Fruit fly (Drosophila melanogaster) whole organism, prepupa: ENCODE measurements around the gene CG5989.

Source experiments
- CG10669 ChIP-seq: fragments of 200-800 bp; sonication (Bioruptor generic); optimal IDR thresholded peaks from 3 replicates; lab custom pipeline; 2018; ENCODE audit warnings: missing biosample characterization, mild to moderate bottlenecking, missing genetic modification characterization, moderate library complexity
- CG1621 ChIP-seq: fragments of 200-800 bp; sonication (Bioruptor generic); optimal IDR thresholded peaks from 3 replicates; lab custom pipeline; 2018; ENCODE audit warnings: missing biosample characterization, mild to moderate bottlenecking, missing genetic modification characterization
- CG16779 ChIP-seq: fragments of 200-800 bp; sonication (Bioruptor generic); optimal IDR thresholded peaks from 3 replicates; lab custom pipeline; 2017; ENCODE audit warnings: missing biosample characterization, mild to moderate bottlenecking, missing genetic modification characterization
- CG3032 ChIP-seq: fragments of 200-800 bp; optimal IDR thresholded peaks from 2 replicates; lab custom pipeline; 2019; ENCODE audit warnings: missing biosample characterization, mild to moderate bottlenecking, missing genetic modification characterization, moderate library complexity
- CG31627 ChIP-seq: fragments of 200-800 bp; sonication (Bioruptor generic); optimal IDR thresholded peaks from 3 replicates; lab custom pipeline; 2016; ENCODE audit warnings: missing biosample characterization, missing genetic modification characterization
- CG3919 ChIP-seq: fragments of 200-800 bp; sonication (Bioruptor generic); optimal IDR thresholded peaks from 3 replicates; lab custom pipeline; 2016; ENCODE audit warnings: missing biosample characterization, missing genetic modification characterization
- CG6163 ChIP-seq: fragments of 200-800 bp; sonication (Bioruptor generic); IDR thresholded peaks from 3 replicates; pipeline ENCODE4 v1.3.6; 2022; ENCODE audit warnings: missing biosample characterization, missing genetic modification characterization
- CG7368 ChIP-seq: fragments of 200-800 bp; sonication (Bioruptor generic); optimal IDR thresholded peaks from 3 replicates; lab custom pipeline; 2016; ENCODE audit warnings: missing biosample characterization, missing genetic modification characterization
- CG8319 ChIP-seq: fragments of 200-800 bp; sonication (Bioruptor generic); optimal IDR thresholded peaks from 3 replicates; lab custom pipeline; 2016; ENCODE audit warnings: missing biosample characterization, missing genetic modification characterization
- CG8632 ChIP-seq: fragments of 200-800 bp; sonication (Bioruptor generic); optimal IDR thresholded peaks from 3 replicates; lab custom pipeline; 2016; ENCODE audit warnings: missing biosample characterization, missing genetic modification characterization
- CG9139 ChIP-seq: fragments of 200-800 bp; sonication (Bioruptor generic); optimal IDR thresholded peaks from 3 replicates; lab custom pipeline; 2017; ENCODE audit warnings: missing biosample characterization, mild to moderate bottlenecking, missing genetic modification characterization
- Ets96B ChIP-seq: fragments of 200-800 bp; optimal IDR thresholded peaks from 2 replicates; lab custom pipeline; 2019; ENCODE audit warnings: missing biosample characterization, mild to moderate bottlenecking, missing genetic modification characterization, moderate library complexity
- Hr38 ChIP-seq: sonication (Bioruptor generic); optimal IDR thresholded peaks from 2 replicates; lab custom pipeline; 2016; ENCODE audit warnings: missing biosample characterization, missing genetic modification characterization
- Hr39 ChIP-seq: fragments of 200-800 bp; sonication (Bioruptor generic); optimal IDR thresholded peaks from 2 replicates; lab custom pipeline; 2016; ENCODE audit warnings: missing biosample characterization, missing genetic modification characterization
- Hr4 ChIP-seq: fragments of 200-800 bp; sonication (Bioruptor generic); optimal IDR thresholded peaks from 3 replicates; lab custom pipeline; 2016; ENCODE audit warnings: missing biosample characterization, missing genetic modification characterization
- Lpt ChIP-seq: fragments of 200-800 bp; sonication (Bioruptor generic); optimal IDR thresholded peaks from 3 replicates; lab custom pipeline; 2016; ENCODE audit warnings: missing biosample characterization, missing genetic modification characterization
- Met ChIP-seq: fragments of 200-800 bp; sonication (Bioruptor generic); optimal IDR thresholded peaks from 3 replicates; lab custom pipeline; 2016; ENCODE audit warnings: missing biosample characterization, missing genetic modification characterization
- Smox ChIP-seq: fragments of 200-800 bp; sonication (Bioruptor generic); optimal IDR thresholded peaks from 3 replicates; lab custom pipeline; 2016; ENCODE audit warnings: missing biosample characterization, missing genetic modification characterization
- Sox14 ChIP-seq: fragments of 200-800 bp; sonication (Bioruptor generic); optimal IDR thresholded peaks from 3 replicates; lab custom pipeline; 2016; ENCODE audit warnings: missing biosample characterization, missing genetic modification characterization
- acj6 ChIP-seq: fragments of 200-800 bp; sonication (Bioruptor generic); optimal IDR thresholded peaks from 3 replicates; lab custom pipeline; 2016; ENCODE audit warnings: missing biosample characterization, missing genetic modification characterization
- dac ChIP-seq: fragments of 200-800 bp; sonication (Bioruptor generic); optimal IDR thresholded peaks from 2 replicates; lab custom pipeline; 2017; ENCODE audit warnings: missing biosample characterization, mild to moderate bottlenecking, missing genetic modification characterization
- dsx ChIP-seq: fragments of 200-800 bp; optimal IDR thresholded peaks from 3 replicates; lab custom pipeline; 2019; ENCODE audit warnings: missing biosample characterization, mild to moderate bottlenecking, missing genetic modification characterization, moderate library complexity; ENCODE audit not compliant: poor library complexity, severe bottlenecking
- eg ChIP-seq: fragments of 200-800 bp; sonication (Bioruptor generic); IDR thresholded peaks from 3 replicates; pipeline ENCODE4 v1.3.6; 2022; ENCODE audit warnings: missing biosample characterization, missing genetic modification characterization
- esn ChIP-seq: fragments of 200-800 bp; sonication (Bioruptor generic); optimal IDR thresholded peaks from 2 replicates; lab custom pipeline; 2016; ENCODE audit warnings: missing biosample characterization, mild to moderate bottlenecking, missing genetic modification characterization, moderate library complexity
- lz ChIP-seq: fragments of 200-800 bp; sonication (Bioruptor generic); optimal IDR thresholded peaks from 3 replicates; lab custom pipeline; 2016; ENCODE audit warnings: missing biosample characterization, missing genetic modification characterization
- pdm3 ChIP-seq: fragments of 200-800 bp; sonication (Bioruptor generic); optimal IDR thresholded peaks from 3 replicates; lab custom pipeline; 2016; ENCODE audit warnings: missing biosample characterization, missing genetic modification characterization
- salr ChIP-seq, 2 experiments: fragments of 200-800 bp; sonication (Bioruptor generic); optimal IDR thresholded peaks; 3 replicates each; lab custom pipeline; 2016 to 2018; ENCODE audit warnings: missing biosample characterization in 2 of 2, missing genetic modification characterization in 2 of 2, mild to moderate bottlenecking in 1 of 2
- ss ChIP-seq, 2 experiments: fragments of 200-800 bp; sonication (Bioruptor generic); optimal IDR thresholded peaks; 2 replicates in 1 of 2; 3 replicates in 1 of 2; lab custom pipeline; 2017 to 2018; ENCODE audit warnings: mild to moderate bottlenecking in 2 of 2, missing biosample characterization in 2 of 2, missing genetic modification characterization in 2 of 2, moderate library complexity in 1 of 2
- svp ChIP-seq: fragments of 200-800 bp; sonication (Bioruptor generic); peaks from one replicate; lab custom pipeline; 2016; ENCODE audit warnings: missing biosample characterization, missing genetic modification characterization
- topi ChIP-seq: fragments of 200-800 bp; sonication (Bioruptor generic); optimal IDR thresholded peaks from 3 replicates; lab custom pipeline; 2016; ENCODE audit warnings: missing biosample characterization, missing genetic modification characterization
- vri ChIP-seq: fragments of 200-800 bp; sonication (Bioruptor generic); optimal IDR thresholded peaks from 3 replicates; lab custom pipeline; 2016; ENCODE audit warnings: missing biosample characterization, mild to moderate bottlenecking, missing genetic modification characterization

The CG5989 gene

dm6 chr3L:8651876-8652571, 48.1 kb upstream of the CG5989 start:
- TF ChIP-seq dsx (GFP tag; lab: Kevin White, UChicago) (peak; percentile 98), lz (GFP tag; lab: Kevin White, UChicago) (no peak), Smox (no peak)

- TF ChIP-seq CG3919 (GFP tag; lab: Kevin White, UChicago) (no peak), CG8632 (no peak), CG10669 (GFP tag; lab: Kevin White, UChicago) (no peak), CG9139 (GFP tag; lab: Kevin White, UChicago) (no peak), Ets96B (tag; lab: Kevin White, UChicago) (no peak), Smox (no peak), CG3032 (tag; lab: Kevin White, UChicago) (no peak), CG6163 (GFP tag; lab: Robert Waterston, UW) (no peak), CG1621 (tag; lab: Kevin White, UChicago) (no peak), vri (GFP tag; lab: Kevin White, UChicago) (no peak), CG31627 (GFP tag; lab: Kevin White, UChicago) (no peak), Hr38 (GFP tag; lab: Kevin White, UChicago) (no peak), lz (GFP tag; lab: Kevin White, UChicago) (no peak), Sox14 (no peak), esn (GFP tag; lab: Kevin White, UChicago) (no peak), ss (GFP tag; optimal IDR thresholded peaks at IDR 0.05; lab: Kevin White, UChicago) (no peak)
- TF ChIP-seq, all 60 proteins: peak for 0
These were observed 44.9 kb upstream of the CG5989 start, which contains the start of gene Arr2 for dm6 chr3L:8648836-8649235. Gene Arr2 (minus strand): TSS chr3L:8648936.

- TF ChIP-seq CG9139 (GFP tag; lab: Kevin White, UChicago), result no peak
- no peak for TF ChIP-seq ss (GFP tag; optimal IDR thresholded peaks at IDR 0.05; lab: Kevin White, UChicago)
- no peak for TF ChIP-seq CG1621 (tag; lab: Kevin White, UChicago)
- TF ChIP-seq CG8319 (GFP tag; lab: Kevin White, UChicago), result no peak
- TF ChIP-seq Lpt (GFP tag; lab: Kevin White, UChicago), result no peak
- no peak for TF ChIP-seq dsx (GFP tag; lab: Kevin White, UChicago)
- TF ChIP-seq Hr39 (GFP tag; lab: Kevin White, UChicago), result no peak
- TF ChIP-seq eg (GFP tag; lab: Robert Waterston, UW), result no peak
- no peak for TF ChIP-seq Met (GFP tag; lab: Kevin White, UChicago)
- no peak for TF ChIP-seq CG16779 (tag; lab: Kevin White, UChicago)
- TF ChIP-seq Hr4, result no peak
- no peak for TF ChIP-seq salr (GFP tag; optimal IDR thresholded peaks at IDR 0.05; lab: Kevin White, UChicago)
- no peak for TF ChIP-seq dac (GFP tag; lab: Kevin White, UChicago)
- no peak for TF ChIP-seq CG10669 (GFP tag; lab: Kevin White, UChicago)
- no peak for TF ChIP-seq CG7368 (GFP tag; lab: Kevin White, UChicago)
- TF ChIP-seq, all 60 proteins: peak for 0
These were observed 42.9 kb upstream of the CG5989 start, which contains the start of the genes CG13305 and Pex7 for dm6 chr3L:8646821-8647220. Gene CG13305 (minus strand): TSS chr3L:8646822. Gene Pex7 (plus strand): TSS chr3L:8647145.

dm6 chr3L:8643810-8644552, 40.0 kb upstream of the CG5989 start:
- no peak for TF ChIP-seq esn (GFP tag; lab: Kevin White, UChicago)
- TF ChIP-seq CG31627 (GFP tag; lab: Kevin White, UChicago), result no peak
- TF ChIP-seq pdm3, result no peak
- no peak for TF ChIP-seq Ets96B (tag; lab: Kevin White, UChicago)
- TF ChIP-seq acj6, result no peak
- TF ChIP-seq Sox14, result no peak
- no peak for TF ChIP-seq svp (GFP tag; lab: Kevin White, UChicago)
- no peak for TF ChIP-seq topi
- no peak for TF ChIP-seq eg (GFP tag; lab: Robert Waterston, UW)
